Fruit fly (Drosophila melanogaster) whole organism: ENCODE results near the gene CG43694.

Experiments
- EcR ChIP-seq, 2 experiments: fragments of >200 bp; optimal IDR thresholded peaks; 2 replicates each; lab custom pipeline; 2017; ENCODE audit warnings: missing biosample characterization in 2 of 2, missing genetic modification characterization in 2 of 2, missing genetic modification reagents in 2 of 2
- psq ChIP-seq: fragments of >200 bp; optimal IDR thresholded peaks from 2 replicates; lab custom pipeline; 2017

DNA sequence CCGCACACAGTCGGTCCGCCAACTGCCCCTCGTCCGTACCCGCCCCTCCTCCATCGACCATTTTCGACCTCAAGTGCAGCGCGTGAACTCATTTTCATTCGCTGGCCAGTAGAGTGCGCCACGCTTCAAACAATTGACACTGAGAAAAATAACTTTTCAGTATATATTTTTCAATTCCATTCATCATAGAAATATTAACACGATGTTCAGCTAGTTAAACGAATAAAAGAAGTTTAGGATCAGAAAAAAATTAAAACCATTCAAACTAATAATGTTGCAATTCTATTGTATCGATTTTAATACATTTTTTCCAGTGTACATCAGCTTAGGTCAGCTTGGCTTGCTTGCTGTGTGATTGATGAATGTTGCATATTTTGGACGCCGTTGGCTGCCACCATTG lies 38.9 kb downstream of the CG43694 start:
- no peak for TF ChIP-seq psq
- TF ChIP-seq EcR (GFP tag; optimal IDR thresholded peaks at IDR 0.05; lab: Kevin White, UChicago): no peak
